Fruit fly (Drosophila melanogaster) whole organism, embryonic: ENCODE data around the gene Vm26Aa.

Experiments used
- CG10267 ChIP-seq: fragments of 200-800 bp; sonication (Bioruptor generic); optimal IDR thresholded peaks from 2 replicates; lab custom pipeline; 2018; ENCODE audit warnings: missing biosample characterization, mild to moderate bottlenecking, missing genetic modification characterization, moderate library complexity
- CG10321 ChIP-seq: fragments of 200-800 bp; sonication (Bioruptor generic); IDR thresholded peaks from 2 replicates; pipeline ENCODE4 v1.3.6; 2022; ENCODE audit warnings: missing biosample characterization, missing genetic modification characterization
- CG11504 ChIP-seq: fragments of 200-800 bp; sonication (Bioruptor generic); optimal IDR thresholded peaks from 3 replicates; lab custom pipeline; 2019; ENCODE audit warnings: missing biosample characterization, mild to moderate bottlenecking, missing genetic modification characterization, moderate library complexity
- CG15601 ChIP-seq: fragments of 200-800 bp; sonication (Bioruptor generic); optimal IDR thresholded peaks from 3 replicates; lab custom pipeline; 2019; ENCODE audit warnings: missing biosample characterization, mild to moderate bottlenecking, missing genetic modification characterization, moderate library complexity
- CG17359 ChIP-seq: fragments of 200-800 bp; sonication (Bioruptor generic); optimal IDR thresholded peaks from 3 replicates; lab custom pipeline; 2018; ENCODE audit warnings: missing biosample characterization, mild to moderate bottlenecking, missing genetic modification characterization, moderate library complexity
- CG2712 ChIP-seq: fragments of 200-800 bp; optimal IDR thresholded peaks from 3 replicates; lab custom pipeline; 2019; ENCODE audit warnings: missing biosample characterization, mild to moderate bottlenecking, missing genetic modification characterization, moderate library complexity
- CG31365 ChIP-seq: fragments of 200-800 bp; sonication (Bioruptor generic); optimal IDR thresholded peaks from 2 replicates; lab custom pipeline; 2018; ENCODE audit warnings: missing biosample characterization, mild to moderate bottlenecking, missing genetic modification characterization
- CG33213 ChIP-seq: fragments of 200-800 bp; sonication (Bioruptor generic); optimal IDR thresholded peaks from 3 replicates; lab custom pipeline; 2016; ENCODE audit warnings: missing biosample characterization, missing genetic modification characterization
- CG33557 ChIP-seq: fragments of 200-800 bp; sonication (Bioruptor generic); optimal IDR thresholded peaks from 2 replicates; lab custom pipeline; 2019; ENCODE audit warnings: missing biosample characterization, mild to moderate bottlenecking, missing genetic modification characterization, moderate library complexity
- CG4707 ChIP-seq: fragments of 200-800 bp; sonication (Bioruptor generic); optimal IDR thresholded peaks from 2 replicates; lab custom pipeline; 2018; ENCODE audit warnings: missing biosample characterization, mild to moderate bottlenecking, missing genetic modification characterization, moderate library complexity
- CG7556 ChIP-seq: fragments of 200-800 bp; sonication (Bioruptor generic); optimal IDR thresholded peaks from 2 replicates; lab custom pipeline; 2017; ENCODE audit warnings: missing biosample characterization, mild to moderate bottlenecking, missing genetic modification characterization
- CG7839 ChIP-seq: fragments of 200-800 bp; sonication (Bioruptor generic); optimal IDR thresholded peaks from 3 replicates; lab custom pipeline; 2018; ENCODE audit warnings: missing biosample characterization, mild to moderate bottlenecking, missing genetic modification characterization, moderate library complexity
- CG7928 ChIP-seq: fragments of 200-800 bp; sonication (Bioruptor generic); optimal IDR thresholded peaks from 2 replicates; lab custom pipeline; 2017; ENCODE audit warnings: missing biosample characterization, mild to moderate bottlenecking, missing genetic modification characterization
- CG8478 ChIP-seq: fragments of >200 bp; optimal IDR thresholded peaks from 2 replicates; lab custom pipeline; 2018
- CHES-1-like ChIP-seq: fragments of 200-800 bp; sonication (Bioruptor generic); optimal IDR thresholded peaks from 2 replicates; lab custom pipeline; 2016; ENCODE audit warnings: missing biosample characterization, missing genetic modification characterization
- CrebB ChIP-seq: fragments of 200-800 bp; sonication (Bioruptor generic); optimal IDR thresholded peaks from 3 replicates; lab custom pipeline; 2018; ENCODE audit warnings: missing biosample characterization, mild to moderate bottlenecking, missing genetic modification characterization
- Dek ChIP-seq: fragments of 200-800 bp; sonication (Bioruptor generic); optimal IDR thresholded peaks from 3 replicates; lab custom pipeline; 2019; ENCODE audit warnings: missing biosample characterization, mild to moderate bottlenecking, missing genetic modification characterization, moderate library complexity
- Dip2 ChIP-seq: fragments of 200-800 bp; sonication (Bioruptor generic); IDR thresholded peaks from 2 replicates; pipeline ENCODE4 v1.3.6; 2022; ENCODE audit warnings: missing biosample characterization, missing genetic modification characterization
- ERR ChIP-seq: fragments of 200-800 bp; sonication (Bioruptor generic); optimal IDR thresholded peaks from 2 replicates; lab custom pipeline; 2016; ENCODE audit warnings: missing biosample characterization, missing genetic modification characterization
- HmgZ ChIP-seq: fragments of 200-800 bp; sonication (Bioruptor generic); optimal IDR thresholded peaks from 2 replicates; lab custom pipeline; 2018; ENCODE audit warnings: missing biosample characterization, mild to moderate bottlenecking, missing genetic modification characterization
- Hr51 ChIP-seq, 2 experiments: fragments of 200-800 bp; sonication (Bioruptor generic); optimal IDR thresholded peaks; 2 replicates in 1 of 2; 3 replicates in 1 of 2; lab custom pipeline; 2016 to 2018; ENCODE audit warnings: missing biosample characterization in 2 of 2, missing genetic modification characterization in 2 of 2, mild to moderate bottlenecking in 1 of 2, moderate library complexity in 1 of 2
- MESR4 ChIP-seq: fragments of 200-800 bp; sonication (Bioruptor generic); optimal IDR thresholded peaks from 2 replicates; lab custom pipeline; 2018; ENCODE audit warnings: missing biosample characterization, mild to moderate bottlenecking, missing genetic modification characterization, moderate library complexity
- MTF-1 ChIP-seq: fragments of 200-800 bp; sonication (Bioruptor generic); optimal IDR thresholded peaks from 2 replicates; lab custom pipeline; 2018; ENCODE audit warnings: missing biosample characterization, mild to moderate bottlenecking, missing genetic modification characterization, borderline replicate concordance
- Med ChIP-seq: fragments of 200-800 bp; sonication (Bioruptor generic); peaks from one replicate; lab custom pipeline; 2016; ENCODE audit warnings: missing biosample characterization, missing genetic modification characterization, mild to moderate bottlenecking, inconsistent platforms, moderate library complexity
- PHDP ChIP-seq: fragments of 200-800 bp; sonication (Bioruptor generic); optimal IDR thresholded peaks from 3 replicates; lab custom pipeline; 2018; ENCODE audit warnings: missing biosample characterization, mild to moderate bottlenecking, missing genetic modification characterization, moderate library complexity
- Ssrp ChIP-seq: fragments of 200-800 bp; sonication (Bioruptor generic); optimal IDR thresholded peaks from 2 replicates; lab custom pipeline; 2018; ENCODE audit warnings: missing biosample characterization, mild to moderate bottlenecking, missing genetic modification characterization, moderate library complexity
- Xrp1 ChIP-seq: fragments of 200-800 bp; sonication (Bioruptor generic); IDR thresholded peaks from 2 replicates; pipeline ENCODE4 v1.3.6; 2022; ENCODE audit warnings: missing biosample characterization, missing genetic modification characterization
- abd-A ChIP-seq: fragments of 200-800 bp; sonication (Bioruptor generic); optimal IDR thresholded peaks from 3 replicates; lab custom pipeline; 2019; ENCODE audit warnings: missing biosample characterization, mild to moderate bottlenecking, missing genetic modification characterization, moderate library complexity
- bsh ChIP-seq, 2 experiments: fragments of 200-800 bp; sonication (Bioruptor generic); optimal IDR thresholded peaks; 2 replicates each; lab custom pipeline; 2017 to 2018; ENCODE audit warnings: mild to moderate bottlenecking in 2 of 2, missing biosample characterization in 2 of 2, missing genetic modification characterization in 2 of 2, moderate library complexity in 1 of 2
- cg ChIP-seq: fragments of 200-800 bp; sonication (Bioruptor generic); optimal IDR thresholded peaks from 3 replicates; lab custom pipeline; 2019; ENCODE audit warnings: missing biosample characterization, mild to moderate bottlenecking, missing genetic modification characterization, moderate library complexity
- chm ChIP-seq: fragments of 200-800 bp; sonication (Bioruptor generic); IDR thresholded peaks from 2 replicates; pipeline ENCODE4 v1.3.6; 2022; ENCODE audit warnings: missing biosample characterization, missing genetic modification characterization
- corto ChIP-seq: fragments of 200-800 bp; sonication (Bioruptor generic); optimal IDR thresholded peaks from 2 replicates; lab custom pipeline; 2016; ENCODE audit warnings: missing biosample characterization, mild to moderate bottlenecking, missing genetic modification characterization, moderate library complexity
- disco-r ChIP-seq: fragments of 200-800 bp; sonication (Bioruptor generic); optimal IDR thresholded peaks from 2 replicates; lab custom pipeline; 2016; ENCODE audit warnings: missing biosample characterization, missing genetic modification characterization
- dmrt99B ChIP-seq: fragments of 200-800 bp; sonication (Bioruptor generic); optimal IDR thresholded peaks from 2 replicates; lab custom pipeline; 2018; ENCODE audit warnings: missing biosample characterization, mild to moderate bottlenecking, missing genetic modification characterization, moderate library complexity
- esg ChIP-seq: fragments of 200-800 bp; sonication (Bioruptor generic); conservative IDR thresholded peaks from 2 replicates; pipeline ENCODE4 v1.3.6; 2022; ENCODE audit warnings: missing biosample characterization, missing genetic modification characterization
- ewg ChIP-seq: fragments of 200-800 bp; sonication (Bioruptor generic); optimal IDR thresholded peaks from 3 replicates; lab custom pipeline; 2017; ENCODE audit warnings: mild to moderate bottlenecking, missing biosample characterization, missing genetic modification reagents, missing genetic modification characterization
- ftz-f1 ChIP-seq: fragments of 200-800 bp; sonication (Bioruptor generic); optimal IDR thresholded peaks from 2 replicates; lab custom pipeline; 2016; ENCODE audit warnings: missing biosample characterization, missing genetic modification characterization
- gcm ChIP-seq: fragments of 200-800 bp; sonication (Bioruptor generic); optimal IDR thresholded peaks from 2 replicates; lab custom pipeline; 2019; ENCODE audit warnings: missing biosample characterization, mild to moderate bottlenecking, missing genetic modification characterization, moderate library complexity
- hbn ChIP-seq: fragments of 200-800 bp; sonication (Bioruptor generic); IDR thresholded peaks from 2 replicates; pipeline ENCODE4 v1.3.6; 2022; ENCODE audit warnings: missing biosample characterization, missing genetic modification characterization; ENCODE audit not compliant: partially characterized antibody
- kay ChIP-seq: fragments of 200-800 bp; sonication (Bioruptor generic); optimal IDR thresholded peaks from 2 replicates; lab custom pipeline; 2016; ENCODE audit warnings: missing biosample characterization, missing genetic modification characterization
- pfk ChIP-seq: fragments of 200-800 bp; sonication (Bioruptor generic); optimal IDR thresholded peaks from 2 replicates; lab custom pipeline; 2018; ENCODE audit warnings: missing biosample characterization, mild to moderate bottlenecking, missing genetic modification characterization, moderate library complexity
- salm ChIP-seq: fragments of 200-800 bp; sonication (Bioruptor generic); optimal IDR thresholded peaks from 2 replicates; lab custom pipeline; 2018; ENCODE audit warnings: missing biosample characterization, mild to moderate bottlenecking, missing genetic modification characterization
- sd ChIP-seq: fragments of 200-800 bp; sonication (Bioruptor generic); optimal IDR thresholded peaks from 3 replicates; lab custom pipeline; 2018; ENCODE audit warnings: missing biosample characterization, mild to moderate bottlenecking, missing genetic modification characterization, moderate library complexity
- sens ChIP-seq: fragments of 200-800 bp; sonication (Bioruptor generic); peaks from one replicate; lab custom pipeline; 2016; ENCODE audit warnings: missing biosample characterization, missing genetic modification characterization
- slou ChIP-seq: fragments of 200-800 bp; sonication (Bioruptor generic); optimal IDR thresholded peaks from 3 replicates; lab custom pipeline; 2016; ENCODE audit warnings: missing biosample characterization, missing genetic modification characterization
- slp2 ChIP-seq: fragments of 200-800 bp; sonication (Bioruptor generic); optimal IDR thresholded peaks from 2 replicates; lab custom pipeline; 2016; ENCODE audit warnings: missing biosample characterization, missing genetic modification characterization
- tx ChIP-seq: fragments of 200-800 bp; sonication (Bioruptor generic); optimal IDR thresholded peaks from 2 replicates; lab custom pipeline; 2016; ENCODE audit warnings: missing biosample characterization, missing genetic modification characterization
- wek ChIP-seq: fragments of 200-800 bp; sonication (Bioruptor generic); optimal IDR thresholded peaks from 3 replicates; lab custom pipeline; 2018; ENCODE audit warnings: missing biosample characterization, mild to moderate bottlenecking, missing genetic modification characterization, moderate library complexity

Gene Vm26Aa

dm6 chr2L:5979957-5980861 lies 20.1 kb upstream of the Vm26Aa start (continued):
- TF ChIP-seq PHDP (peak; percentile 22), CG7839 (tag; lab: Kevin White, UChicago) (peak; percentile 27), Xrp1 (GFP tag; lab: Robert Waterston, UW) (no peak), CG7928 (GFP tag; lab: Kevin White, UChicago) (no peak), gcm (peak; percentile 26), CG10267 (tag; lab: Kevin White, UChicago) (peak; percentile 26), CG17359 (peak; percentile 44), esg (no peak), HmgZ (tag; lab: Kevin White, UChicago) (peak; percentile 31), cg (GFP tag; lab: Kevin White, UChicago) (peak; percentile 92), Med (peak; percentile 87), chm (no peak), CHES-1-like (GFP tag; lab: Kevin White, UChicago) (no peak), CG31365 (tag; lab: Kevin White, UChicago) (peak; percentile 39), salm (tag; lab: Kevin White, UChicago) (peak; percentile 42), wek (peak; percentile 57), tx (GFP tag; lab: Kevin White, UChicago) (no peak), ewg (GFP tag; lab: Kevin White, UChicago) (no peak), pfk (GFP tag; lab: Kevin White, UChicago) (peak; percentile 42), ftz-f1 (GFP tag; lab: Kevin White, UChicago) (peak; percentile 58), CG33213 (no peak), slou (GFP tag; lab: Kevin White, UChicago) (no peak), abd-A (peak; percentile 75), Dip2 (GFP tag; lab: Robert Waterston, UW) (no peak), ERR (peak; percentile 50), CG33557 (GFP tag; lab: Kevin White, UChicago) (peak; percentile 32), Ssrp (tag; lab: Kevin White, UChicago) (no peak), hbn (no peak), Hr51 (GFP tag; optimal IDR thresholded peaks at IDR 0.05; lab: Kevin White, UChicago) (peak in 1 of 2 experiments; percentile 7), CG8478 (lab: Kevin White, UChicago) (no peak), CG4707 (GFP tag; lab: Kevin White, UChicago) (peak; percentile 11), Dek (tag; lab: Kevin White, UChicago) (no peak), corto (no peak), dmrt99B (tag; lab: Kevin White, UChicago) (peak; percentile 30), CG7556 (GFP tag; lab: Kevin White, UChicago) (no peak), CG2712 (tag; lab: Kevin White, UChicago) (peak; percentile 34), sd (tag; lab: Kevin White, UChicago) (peak; percentile 41), CrebB (tag; lab: Kevin White, UChicago) (no peak), MTF-1 (GFP tag; lab: Kevin White, UChicago) (peak; percentile 49), sens (GFP tag; lab: Kevin White, UChicago) (peak; percentile 82), MESR4 (GFP tag; lab: Kevin White, UChicago) (no peak), disco-r (no peak), CG11504 (no peak), bsh (GFP tag; optimal IDR thresholded peaks at IDR 0.05; lab: Kevin White, UChicago) (peak; percentile 16 to 27), slp2 (GFP tag; lab: Kevin White, UChicago) (no peak), CG10321 (GFP tag; lab: Robert Waterston, UW) (no peak), CG15601 (tag; lab: Kevin White, UChicago) (peak; percentile 40), kay (peak; percentile 98)
